Worm (Caenorhabditis elegans) whole organism, L4 larva: ENCODE measurements around the gene nhr-280.

Source experiments
- F49E8.2 ChIP-seq: sonication (generic microtip); optimal IDR thresholded peaks from 2 replicates; lab custom pipeline; 2016; ENCODE audit warnings: missing compliant biosample characterization, mild to moderate bottlenecking, missing genetic modification characterization, borderline replicate concordance
- ZK337.2 ChIP-seq: fragments of 200-800 bp; sonication (Bioruptor generic); IDR thresholded peaks from 2 replicates; pipeline ENCODE4 v1.3.6; 2022; ENCODE audit warnings: missing genetic modification reagents, missing genetic modification characterization, missing compliant biosample characterization
- aha-1 ChIP-seq: fragments of 150-350 bp; peaks from one replicate; lab custom pipeline; 2014; ENCODE audit warnings: missing biosample characterization, missing genetic modification characterization
- arid-1 ChIP-seq: fragments of 200-800 bp; sonication (Bioruptor generic); conservative IDR thresholded peaks from 2 replicates; pipeline ENCODE4 v1.3.6; 2022; ENCODE audit warnings: missing genetic modification reagents, missing genetic modification characterization, missing compliant biosample characterization
- nhr-76 ChIP-seq: fragments of 150-350 bp; optimal IDR thresholded peaks from 2 replicates; lab custom pipeline; 2014; ENCODE audit warnings: missing biosample characterization, missing genetic modification characterization
- nhr-77 ChIP-seq: fragments of 150-350 bp; optimal IDR thresholded peaks from 2 replicates; lab custom pipeline; 2014; ENCODE audit warnings: missing biosample characterization, missing genetic modification characterization
- sdz-12 ChIP-seq: fragments of 200-800 bp; sonication (Bioruptor generic); optimal IDR thresholded peaks from 2 replicates; lab custom pipeline; 2018; ENCODE audit warnings: mild to moderate bottlenecking, missing genetic modification characterization, missing compliant biosample characterization
- zfp-3 ChIP-seq: fragments of 200-800 bp; sonication (Bioruptor generic); conservative IDR thresholded peaks from 2 replicates; pipeline ENCODE4 v1.3.6; 2022; ENCODE audit warnings: missing genetic modification reagents, missing genetic modification characterization, missing compliant biosample characterization

ce11 chrIII:169478-169877, 38.9 kb upstream of the nhr-280 start, which contains the start of gene F40G9.18:
- TF ChIP-seq arid-1 (GFP tag; lab: Robert Waterston, UW) (no peak), F49E8.2 (tag; lab: Kevin White, UChicago) (no peak), nhr-77 (tag; lab: Kevin White, UChicago) (no peak), aha-1 (no peak), zfp-3 (GFP tag; lab: Robert Waterston, UW) (no peak), sdz-12 (GFP tag; lab: Kevin White, UChicago) (no peak), ZK337.2 (GFP tag; lab: Robert Waterston, UW) (no peak), nhr-76 (tag; lab: Kevin White, UChicago) (no peak)
